Fruit fly (Drosophila melanogaster): ENCODE measurements around the gene CG10581.
A peak's percentile ranks its signal among the peaks of the same experiment; 100 is the strongest.

The CG10581 gene

dm6 chr3L:21037404-21037803, 3.4 kb upstream of the CG10581 start:
- TF ChIP-seq fd85E (GFP tag; optimal IDR thresholded peaks at IDR 0.05) (no peak), CG7368 (GFP tag; optimal IDR thresholded peaks at IDR 0.05) (peak; percentile 8), Eip78C (GFP tag) (peak; percentile 88), Ets21C (GFP tag; optimal IDR thresholded peaks at IDR 0.05) (no peak), Met (GFP tag; optimal IDR thresholded peaks at IDR 0.05) (peak; percentile 51), CG34406 (GFP tag; optimal IDR thresholded peaks at IDR 0.05) (peak; percentile 35), CG4318 (GFP tag; optimal IDR thresholded peaks at IDR 0.05) (peak; percentile 45), Hr38 (GFP tag; optimal IDR thresholded peaks at IDR 0.05) (no peak), esn (GFP tag; optimal IDR thresholded peaks at IDR 0.05) (peak; percentile 53), pdm3 (GFP tag; optimal IDR thresholded peaks at IDR 0.05) (peak; percentile 64), CG6854 (GFP tag; optimal IDR thresholded peaks at IDR 0.05) (no peak), dac (GFP tag; optimal IDR thresholded peaks at IDR 0.05) (no peak), CG11762 (GFP tag; optimal IDR thresholded peaks at IDR 0.05; ENCODE audit: insufficient read depth) (peak; percentile 9), Sox15 (GFP tag; optimal IDR thresholded peaks at IDR 0.05) (no peak), CG10669 (GFP tag; optimal IDR thresholded peaks at IDR 0.05) (peak; percentile 10), vri (GFP tag; optimal IDR thresholded peaks at IDR 0.05) (no peak), CG11294 (GFP tag; IDR thresholded peaks at IDR 0.05) (no peak), spab (GFP tag; optimal IDR thresholded peaks at IDR 0.05) (no peak), CG8319 (GFP tag; optimal IDR thresholded peaks at IDR 0.05) (no peak), acj6 (GFP tag; optimal IDR thresholded peaks at IDR 0.05) (peak; percentile 50), CG11902 (GFP tag; optimal IDR thresholded peaks at IDR 0.05) (no peak), CG32006 (GFP tag; optimal IDR thresholded peaks at IDR 0.05) (peak; percentile 73), CG3919 (GFP tag; optimal IDR thresholded peaks at IDR 0.05) (peak; percentile 64), Hr39 (GFP tag; optimal IDR thresholded peaks at IDR 0.05) (peak; percentile 48), Eip75B (GFP tag; optimal IDR thresholded peaks at IDR 0.05) (peak; percentile 40), fkh (GFP tag; optimal IDR thresholded peaks at IDR 0.05) (no peak), Smox (GFP tag; optimal IDR thresholded peaks at IDR 0.05) (peak; percentile 28), svp (GFP tag) (peak; percentile 75), cyc (GFP tag; optimal IDR thresholded peaks at IDR 0.05) (peak; percentile 29), net (GFP tag; optimal IDR thresholded peaks at IDR 0.05) (peak; percentile 56), CG3032 (tag; optimal IDR thresholded peaks at IDR 0.05) (no peak), achi (GFP tag; optimal IDR thresholded peaks at IDR 0.05) (peak; percentile 58), dsx (GFP tag; optimal IDR thresholded peaks at IDR 0.05; ENCODE audit: poor library complexity, severe bottlenecking) (peak; percentile 55), CG16779 (tag; optimal IDR thresholded peaks at IDR 0.05) (no peak), Eip93F (GFP tag; optimal IDR thresholded peaks at IDR 0.05) (no peak), CG6163 (GFP tag; IDR thresholded peaks at IDR 0.05) (peak; percentile 65; the same call in 2 of the 3 replicates), CG6792 (GFP tag; optimal IDR thresholded peaks at IDR 0.05) (no peak), lz (GFP tag; optimal IDR thresholded peaks at IDR 0.05) (peak; percentile 4), topi (GFP tag; optimal IDR thresholded peaks at IDR 0.05) (peak; percentile 23), ss (GFP tag; optimal IDR thresholded peaks at IDR 0.05) (no peak), salr (GFP tag; optimal IDR thresholded peaks at IDR 0.05) (peak in 1 of 2 experiments; percentile 37), Hr4 (GFP tag; optimal IDR thresholded peaks at IDR 0.05) (peak; percentile 73), CG31627 (GFP tag; optimal IDR thresholded peaks at IDR 0.05) (peak; percentile 36), CG8632 (GFP tag; optimal IDR thresholded peaks at IDR 0.05) (peak; percentile 50), Blimp-1 (GFP tag; optimal IDR thresholded peaks at IDR 0.05) (no peak), Lpt (GFP tag; optimal IDR thresholded peaks at IDR 0.05) (peak; percentile 25), CG10631 (GFP tag; optimal IDR thresholded peaks at IDR 0.05) (peak; percentile 39), CG6808 (GFP tag; optimal IDR thresholded peaks at IDR 0.05) (no peak), Gug (GFP tag; IDR thresholded peaks at IDR 0.05) (no peak), Ets96B (tag; optimal IDR thresholded peaks at IDR 0.05) (peak; percentile 35), fd59A (GFP tag; optimal IDR thresholded peaks at IDR 0.05) (no peak), eg (GFP tag; IDR thresholded peaks at IDR 0.05) (peak; percentile 68; the same call in 2 of the 3 replicates), CG8119 (GFP tag; IDR thresholded peaks at IDR 0.05) (peak; percentile 72)
